Worm (Caenorhabditis elegans) whole organism, L4/young adult: ENCODE measurements around the gene C06E7.88.

Source experiments
- W03F9.2 ChIP-seq: fragments of 150-350 bp; optimal IDR thresholded peaks from 2 replicates; lab custom pipeline; 2014; ENCODE audit warnings: missing biosample characterization, missing genetic modification characterization
- dao-5 ChIP-seq: sonication (generic microtip); optimal IDR thresholded peaks from 2 replicates; lab custom pipeline; 2016; ENCODE audit warnings: missing genotype, missing genetic modification characterization, moderate library complexity, missing compliant biosample characterization
- him-1 ChIP-seq: sonication (generic microtip); optimal IDR thresholded peaks from 2 replicates; lab custom pipeline; 2016; ENCODE audit warnings: missing genotype, missing genetic modification reagents, missing genetic modification characterization, missing compliant biosample characterization

DNA sequence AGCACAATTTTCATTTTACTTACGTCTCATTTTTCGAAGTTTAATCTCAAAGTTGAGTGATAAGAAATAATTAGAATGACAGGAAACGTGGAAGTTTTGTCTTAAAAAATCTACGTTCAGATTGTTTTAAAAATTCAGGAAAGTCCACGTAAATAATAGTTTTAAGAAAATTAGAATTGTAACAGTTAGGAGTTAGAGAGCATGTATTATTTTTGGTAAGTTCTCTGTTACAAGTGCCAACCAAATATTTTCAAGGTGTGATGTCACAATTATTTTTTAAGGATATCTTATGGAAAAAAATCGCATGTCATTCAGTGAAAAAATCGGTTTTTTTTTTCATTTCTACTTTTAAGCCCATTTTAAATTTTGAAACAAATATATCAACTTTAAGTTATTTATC, 17.4 kb upstream of the C06E7.88 start, which contains the start of gene H04M03.11:
- TF ChIP-seq him-1 (tag; lab: Kevin White, UChicago) (no peak), dao-5 (tag; lab: Kevin White, UChicago) (no peak), W03F9.2 (tag; lab: Kevin White, UChicago) (no peak)
